Fruit fly (Drosophila melanogaster) whole organism, embryonic: ENCODE results near the gene CG13838.
A peak's percentile ranks its signal among the peaks of the same experiment; 100 is the strongest.

Experiments
- Ada2b ChIP-seq: fragments of 200-800 bp; sonication (Bioruptor generic); IDR thresholded peaks from 2 replicates; pipeline ENCODE4 v1.3.6; 2022; ENCODE audit warnings: missing biosample characterization, missing genetic modification characterization
- Adf1 ChIP-seq: fragments of 200-800 bp; sonication (Bioruptor generic); IDR thresholded peaks from 2 replicates; pipeline ENCODE4 v1.3.6; 2022; ENCODE audit warnings: missing biosample characterization, missing genetic modification characterization
- Aef1 ChIP-seq: fragments of 200-800 bp; sonication (Bioruptor generic); IDR thresholded peaks from 3 replicates; pipeline ENCODE4 v1.3.6; 2022; ENCODE audit warnings: missing biosample characterization, missing genetic modification characterization
- CG10979 ChIP-seq: fragments of 200-800 bp; sonication (Bioruptor generic); optimal IDR thresholded peaks from 2 replicates; lab custom pipeline; 2018; ENCODE audit warnings: missing biosample characterization, mild to moderate bottlenecking, missing genetic modification characterization, moderate library complexity
- CG12299 ChIP-seq: fragments of 200-800 bp; sonication (Bioruptor generic); optimal IDR thresholded peaks from 2 replicates; lab custom pipeline; 2018; ENCODE audit warnings: missing biosample characterization, mild to moderate bottlenecking, missing genetic modification characterization
- CG14667 ChIP-seq: fragments of 200-800 bp; sonication (Bioruptor generic); IDR thresholded peaks from 2 replicates; pipeline ENCODE4 v1.3.6; 2022; ENCODE audit warnings: missing biosample characterization, missing genetic modification characterization
- CG15601 ChIP-seq: fragments of 200-800 bp; sonication (Bioruptor generic); optimal IDR thresholded peaks from 3 replicates; lab custom pipeline; 2019; ENCODE audit warnings: missing biosample characterization, mild to moderate bottlenecking, missing genetic modification characterization, moderate library complexity
- CG1602 ChIP-seq: fragments of 200-800 bp; sonication (Bioruptor generic); optimal IDR thresholded peaks from 3 replicates; lab custom pipeline; 2016; ENCODE audit warnings: missing biosample characterization, missing genetic modification characterization
- CG17328 ChIP-seq: fragments of 200-800 bp; sonication (Bioruptor generic); IDR thresholded peaks from 2 replicates; pipeline ENCODE4 v1.3.6; 2022; ENCODE audit warnings: missing biosample characterization, missing genetic modification characterization
- CG17361 ChIP-seq: fragments of 200-800 bp; sonication (Bioruptor generic); IDR thresholded peaks from 3 replicates; pipeline ENCODE4 v1.3.6; 2022; ENCODE audit warnings: missing biosample characterization, missing genetic modification characterization
- CG18262 ChIP-seq: fragments of 200-800 bp; optimal IDR thresholded peaks from 3 replicates; lab custom pipeline; 2019; ENCODE audit warnings: missing biosample characterization, mild to moderate bottlenecking, missing genetic modification characterization, moderate library complexity
- CG2678 ChIP-seq: fragments of 200-800 bp; sonication (Bioruptor generic); optimal IDR thresholded peaks from 3 replicates; lab custom pipeline; 2019; ENCODE audit warnings: missing biosample characterization, mild to moderate bottlenecking, missing genetic modification characterization, moderate library complexity
- CG2712 ChIP-seq: fragments of 200-800 bp; optimal IDR thresholded peaks from 3 replicates; lab custom pipeline; 2019; ENCODE audit warnings: missing biosample characterization, mild to moderate bottlenecking, missing genetic modification characterization, moderate library complexity
- CG32532 ChIP-seq: fragments of 200-800 bp; sonication (Bioruptor generic); IDR thresholded peaks from 2 replicates; pipeline ENCODE4 v1.3.6; 2022; ENCODE audit warnings: missing biosample characterization, missing genetic modification characterization
- CG32767 ChIP-seq: fragments of 200-800 bp; sonication (Bioruptor generic); IDR thresholded peaks from 2 replicates; pipeline ENCODE4 v1.3.6; 2022; ENCODE audit warnings: missing biosample characterization, missing genetic modification characterization
- CG32772 ChIP-seq: fragments of 200-800 bp; sonication (Bioruptor generic); IDR thresholded peaks from 2 replicates; pipeline ENCODE4 v1.3.6; 2022; ENCODE audit warnings: missing biosample characterization, missing genetic modification characterization
- CG34224 ChIP-seq: fragments of 200-800 bp; sonication (Bioruptor generic); IDR thresholded peaks from 3 replicates; pipeline ENCODE4 v1.3.6; 2022; ENCODE audit warnings: missing biosample characterization, missing genetic modification characterization; ENCODE audit not compliant: partially characterized antibody
- CG4360 ChIP-seq: fragments of 200-800 bp; sonication (Bioruptor generic); IDR thresholded peaks from 2 replicates; pipeline ENCODE4 v1.3.6; 2022; ENCODE audit warnings: missing biosample characterization, missing genetic modification characterization
- CG9876 ChIP-seq: fragments of 200-800 bp; sonication (Bioruptor generic); optimal IDR thresholded peaks from 2 replicates; lab custom pipeline; 2016; ENCODE audit warnings: missing biosample characterization, missing genetic modification characterization
- CTCF ChIP-seq: fragments of 200-800 bp; sonication (Bioruptor generic); optimal IDR thresholded peaks from 2 replicates; lab custom pipeline; 2017; ENCODE audit warnings: missing biosample characterization, mild to moderate bottlenecking, missing genetic modification characterization, moderate library complexity
- E2f1 ChIP-seq: fragments of 200-800 bp; sonication (Bioruptor generic); IDR thresholded peaks from 2 replicates; pipeline ENCODE4 v1.3.6; 2022; ENCODE audit warnings: missing biosample characterization, missing genetic modification characterization
- Ets65A ChIP-seq: fragments of 200-800 bp; sonication (Bioruptor generic); peaks from one replicate; lab custom pipeline; 2016; ENCODE audit warnings: missing biosample characterization, missing genetic modification characterization
- Fer3 ChIP-seq: fragments of 200-800 bp; sonication (Bioruptor generic); optimal IDR thresholded peaks from 2 replicates; lab custom pipeline; 2018; ENCODE audit warnings: missing biosample characterization, mild to moderate bottlenecking, missing genetic modification characterization, moderate library complexity
- Gug ChIP-seq: fragments of 200-800 bp; sonication (Bioruptor generic); IDR thresholded peaks from 4 replicates; pipeline ENCODE4 v1.3.6; 2022; ENCODE audit warnings: missing biosample characterization, missing genetic modification characterization
- MBD-R2 ChIP-seq: fragments of 200-800 bp; sonication (Bioruptor generic); IDR thresholded peaks from 2 replicates; pipeline ENCODE4 v1.3.6; 2022; ENCODE audit warnings: missing biosample characterization, missing genetic modification characterization
- MTF-1 ChIP-seq: fragments of 200-800 bp; sonication (Bioruptor generic); optimal IDR thresholded peaks from 2 replicates; lab custom pipeline; 2018; ENCODE audit warnings: missing biosample characterization, mild to moderate bottlenecking, missing genetic modification characterization, borderline replicate concordance
- Med ChIP-seq: fragments of 200-800 bp; sonication (Bioruptor generic); peaks from one replicate; lab custom pipeline; 2016; ENCODE audit warnings: missing biosample characterization, missing genetic modification characterization, mild to moderate bottlenecking, inconsistent platforms, moderate library complexity
- Myb ChIP-seq: fragments of 200-800 bp; sonication (Bioruptor generic); optimal IDR thresholded peaks from 2 replicates; lab custom pipeline; 2016; ENCODE audit warnings: missing biosample characterization, missing genetic modification characterization
- Rfx ChIP-seq: fragments of 200-800 bp; sonication (Bioruptor generic); IDR thresholded peaks from 2 replicates; pipeline ENCODE4 v1.3.6; 2022; ENCODE audit warnings: missing biosample characterization, missing genetic modification characterization
- Sox100B ChIP-seq: fragments of 200-800 bp; sonication (Bioruptor generic); optimal IDR thresholded peaks from 3 replicates; lab custom pipeline; 2018; ENCODE audit warnings: missing biosample characterization, mild to moderate bottlenecking, missing genetic modification characterization
- YL-1 ChIP-seq: fragments of 200-800 bp; sonication (Bioruptor generic); optimal IDR thresholded peaks from 3 replicates; lab custom pipeline; 2017; ENCODE audit warnings: missing biosample characterization, mild to moderate bottlenecking, missing genetic modification characterization
- aop ChIP-seq: fragments of 200-800 bp; sonication (Bioruptor generic); IDR thresholded peaks from 2 replicates; pipeline ENCODE4 v1.3.6; 2022; ENCODE audit warnings: missing biosample characterization, missing genetic modification characterization
- croc ChIP-seq: fragments of 200-800 bp; sonication (Bioruptor generic); conservative IDR thresholded peaks from 3 replicates; pipeline ENCODE4 v1.3.6; 2022; ENCODE audit warnings: missing biosample characterization, missing genetic modification characterization
- danr ChIP-seq: fragments of 200-800 bp; sonication (Bioruptor generic); IDR thresholded peaks from 2 replicates; pipeline ENCODE4 v1.3.6; 2022; ENCODE audit warnings: missing biosample characterization, missing genetic modification characterization
- en ChIP-seq: fragments of 200-800 bp; sonication (Bioruptor generic); optimal IDR thresholded peaks from 2 replicates; lab custom pipeline; 2016; ENCODE audit warnings: missing biosample characterization, missing genetic modification characterization
- gce ChIP-seq: fragments of 200-800 bp; sonication (Bioruptor generic); IDR thresholded peaks from 3 replicates; pipeline ENCODE4 v1.3.6; 2022; ENCODE audit warnings: missing biosample characterization, missing genetic modification characterization
- gem ChIP-seq: fragments of 200-800 bp; sonication (Bioruptor generic); optimal IDR thresholded peaks from 2 replicates; lab custom pipeline; 2019; ENCODE audit warnings: missing biosample characterization, mild to moderate bottlenecking, missing genetic modification characterization, moderate library complexity
- hbn ChIP-seq: fragments of 200-800 bp; sonication (Bioruptor generic); IDR thresholded peaks from 2 replicates; pipeline ENCODE4 v1.3.6; 2022; ENCODE audit warnings: missing biosample characterization, missing genetic modification characterization; ENCODE audit not compliant: partially characterized antibody
- lola ChIP-seq, 3 experiments: fragments of >200 bp in 2 of 3; fragments of 200-800 bp in 1 of 3; sonication (Bioruptor generic) in 1 of 3; optimal IDR thresholded peaks; 2 replicates each; lab custom pipeline; 2017 to 2019; ENCODE audit warnings: missing biosample characterization in 3 of 3, missing genetic modification characterization in 3 of 3, mild to moderate bottlenecking in 1 of 3, moderate library complexity in 1 of 3
- nom ChIP-seq: fragments of 200-800 bp; sonication (Bioruptor generic); optimal IDR thresholded peaks from 2 replicates; lab custom pipeline; 2017; ENCODE audit warnings: missing biosample characterization, missing genetic modification characterization, mild to moderate bottlenecking, moderate library complexity, missing genetic modification reagents
- ro ChIP-seq: fragments of 200-800 bp; sonication (Bioruptor generic); IDR thresholded peaks from 2 replicates; pipeline ENCODE4 v1.3.6; 2022; ENCODE audit warnings: missing biosample characterization, missing genetic modification characterization
- sc ChIP-seq, 3 experiments: fragments of >200 bp in 2 of 3; fragments of 200-800 bp in 1 of 3; sonication (Bioruptor generic) in 1 of 3; optimal IDR thresholded peaks; 2 replicates in 2 of 3; 3 replicates in 1 of 3; lab custom pipeline; 2017; ENCODE audit warnings: mild to moderate bottlenecking in 1 of 3, missing biosample characterization in 1 of 3, missing genetic modification characterization in 1 of 3, missing genetic modification reagents in 1 of 3
- sima ChIP-seq: fragments of 200-800 bp; sonication (Bioruptor generic); optimal IDR thresholded peaks from 2 replicates; lab custom pipeline; 2016; ENCODE audit warnings: missing biosample characterization, missing genetic modification characterization
- slbo ChIP-seq: fragments of 200-800 bp; sonication (Bioruptor generic); IDR thresholded peaks from 2 replicates; pipeline ENCODE4 v1.3.6; 2022; ENCODE audit warnings: missing biosample characterization, missing genetic modification characterization
- twi ChIP-seq: fragments of 200-800 bp; optimal IDR thresholded peaks from 2 replicates; lab custom pipeline; 2019; ENCODE audit warnings: missing biosample characterization, mild to moderate bottlenecking, missing genetic modification characterization, moderate library complexity
- unc-4 ChIP-seq: fragments of 200-800 bp; sonication (Bioruptor generic); IDR thresholded peaks from 2 replicates; pipeline ENCODE4 v1.3.6; 2022; ENCODE audit warnings: missing biosample characterization, missing genetic modification characterization; ENCODE audit not compliant: partially characterized antibody
- yki ChIP-seq: fragments of >200 bp; optimal IDR thresholded peaks from 3 replicates; lab custom pipeline; 2018

CG13838 gene

dm6 chr3R:23026652-23027427 is 15.2 kb upstream of the CG13838 start, which contains the start of gene lmd (continued):
- TF ChIP-seq Rfx (GFP tag; lab: Robert Waterston, UW) = no peak
- TF ChIP-seq Fer3 (tag; lab: Kevin White, UChicago) = no peak
- no peak for TF ChIP-seq CG9876 (GFP tag; lab: Kevin White, UChicago)
- TF ChIP-seq Ada2b (GFP tag; lab: Robert Waterston, UW) = no peak
- TF ChIP-seq CG32767 (GFP tag; lab: Robert Waterston, UW) = no peak
- TF ChIP-seq aop (GFP tag; lab: Robert Waterston, UW) = 0 out of 2 replicates have a peak, but pooled peaks have one; percentile 49
- TF ChIP-seq CG10979 = peak; percentile 28
- peak; percentile 11; the same call in 1 of the 2 replicates for TF ChIP-seq slbo
- 0 out of 2 replicates have a peak, but pooled peaks have one; percentile 10 for TF ChIP-seq CG32772
- no peak for TF ChIP-seq CG12299 (tag; lab: Kevin White, UChicago)
- peak; percentile 27 for TF ChIP-seq CG2712 (tag; lab: Kevin White, UChicago)
- no peak for TF ChIP-seq CG17361
- no peak for TF ChIP-seq CTCF
- no peak for TF ChIP-seq unc-4 (GFP tag; lab: Robert Waterston, UW)
- peak; percentile 95 for TF ChIP-seq CG18262
- TF ChIP-seq CG4360 (GFP tag; lab: Robert Waterston, UW) = peak; percentile 77
- TF ChIP-seq yki (lab: Kevin White, UChicago) = no peak
- TF ChIP-seq Adf1 (GFP tag; lab: Robert Waterston, UW) = peak; percentile 79
- TF ChIP-seq CG14667 (GFP tag; lab: Robert Waterston, UW) = no peak
- TF ChIP-seq croc (GFP tag; lab: Robert Waterston, UW) = no peak
- TF ChIP-seq gem (tag; lab: Kevin White, UChicago) = peak; percentile 29
- no peak for TF ChIP-seq Gug (GFP tag; lab: Robert Waterston, UW)
- peak in 1 of 3 experiments; percentile 26 for TF ChIP-seq lola (GFP tag; optimal IDR thresholded peaks at IDR 0.05; lab: Kevin White, UChicago)
- no peak for TF ChIP-seq CG1602 (GFP tag; lab: Kevin White, UChicago)
- TF ChIP-seq nom (GFP tag; lab: Kevin White, UChicago) = no peak
- peak; percentile 70 for TF ChIP-seq twi (tag; lab: Kevin White, UChicago)
- no peak for TF ChIP-seq Myb (GFP tag; lab: Kevin White, UChicago)
- TF ChIP-seq gce (GFP tag; lab: Robert Waterston, UW) = no peak
- peak; percentile 54 for TF ChIP-seq Ets65A
- TF ChIP-seq CG15601 (tag; lab: Kevin White, UChicago) = no peak

- TF ChIP-seq MTF-1 (GFP tag; lab: Kevin White, UChicago) (no peak), CG4360 (GFP tag; lab: Robert Waterston, UW) (peak; percentile 44), CG17328 (GFP tag; lab: Robert Waterston, UW) (no peak), sc (optimal IDR thresholded peaks at IDR 0.05; lab: Kevin White, UChicago) (no peak), sc (GFP tag; optimal IDR thresholded peaks at IDR 0.05; lab: Kevin White, UChicago) (no peak), CG17361 (0 out of 3 replicates have a peak, but pooled peaks have one; percentile 3), twi (tag; lab: Kevin White, UChicago) (peak; percentile 96)
Observed at dm6 chr3R:23027428-23027813, 14.6 kb upstream of the CG13838 start.

dm6 chr3R:23028506-23028905 is 13.5 kb upstream of the CG13838 start:
- TF ChIP-seq CG32532 (GFP tag; lab: Robert Waterston, UW) = peak; percentile 87
- no peak for TF ChIP-seq hbn (GFP tag; lab: Robert Waterston, UW)
- no peak for TF ChIP-seq Sox100B (GFP tag; lab: Kevin White, UChicago)
- TF ChIP-seq YL-1 (GFP tag; lab: Kevin White, UChicago) = no peak
- peak; percentile 96 for TF ChIP-seq Med (GFP tag; lab: Kevin White, UChicago)
- TF ChIP-seq E2f1 (GFP tag; lab: Robert Waterston, UW) = peak; percentile 54; the same call in 1 of the 2 replicates
- peak; percentile 33; the same call in 1 of the 2 replicates for TF ChIP-seq MBD-R2
- TF ChIP-seq CG2678 (tag; lab: Kevin White, UChicago) = peak; percentile 65
- TF ChIP-seq CG34224 (GFP tag; lab: Robert Waterston, UW) = no peak
- TF ChIP-seq danr (GFP tag; lab: Robert Waterston, UW) = 0 out of 2 replicates have a peak, but pooled peaks have one; percentile 18
- no peak for TF ChIP-seq sc (optimal IDR thresholded peaks at IDR 0.05; lab: Kevin White, UChicago)
- no peak for TF ChIP-seq sc (GFP tag; optimal IDR thresholded peaks at IDR 0.05; lab: Kevin White, UChicago)
- peak; percentile 38 for TF ChIP-seq en
- TF ChIP-seq Aef1 (GFP tag; lab: Robert Waterston, UW) = peak; percentile 65
- TF ChIP-seq sima (GFP tag; lab: Kevin White, UChicago) = no peak
- TF ChIP-seq gem (tag; lab: Kevin White, UChicago) = peak; percentile 67
- no peak for TF ChIP-seq ro (GFP tag; lab: Robert Waterston, UW)
